Fruit fly (Drosophila melanogaster): ENCODE measurements around the gene ras.
A peak's percentile ranks its signal among the peaks of the same experiment; 100 is the strongest.

Gene ras

dm6 chrX:10731801-10732200 lies 12.5 kb upstream of the ras start (continued):
- TF ChIP-seq Xrp1 (GFP tag; IDR thresholded peaks at IDR 0.05) (peak; percentile 74), CG8765 (GFP tag; IDR thresholded peaks at IDR 0.05) (no peak), CG10267 (tag; optimal IDR thresholded peaks at IDR 0.05) (peak; percentile 71), Sox102F (GFP tag; optimal IDR thresholded peaks at IDR 0.05) (peak; percentile 69), slou (GFP tag; optimal IDR thresholded peaks at IDR 0.05) (no peak), salm (tag; optimal IDR thresholded peaks at IDR 0.05) (peak; percentile 50), CG1603 (tag; optimal IDR thresholded peaks at IDR 0.05) (peak; percentile 22), phol (tag; optimal IDR thresholded peaks at IDR 0.05) (peak; percentile 65), seq (GFP tag; IDR thresholded peaks at IDR 0.05) (peak; percentile 43; the same call in 1 of the 2 replicates), CG9932 (GFP tag; IDR thresholded peaks at IDR 0.05) (peak; percentile 28; the same call in 1 of the 2 replicates), CG7839 (tag; optimal IDR thresholded peaks at IDR 0.05) (peak; percentile 74), ATbp (GFP tag; optimal IDR thresholded peaks at IDR 0.05) (peak; percentile 53), CG17385 (GFP tag; optimal IDR thresholded peaks at IDR 0.05) (peak; percentile 87), Spps (tag; optimal IDR thresholded peaks at IDR 0.05) (peak; percentile 33), CG18619 (GFP tag; optimal IDR thresholded peaks at IDR 0.05) (peak; percentile 59), hb (GFP tag; IDR thresholded peaks at IDR 0.05; ENCODE audit: partially characterized antibody) (no peak), Neu2 (GFP tag; optimal IDR thresholded peaks at IDR 0.05; ENCODE audit: borderline replicate concordance) (no peak), CG15011 (GFP tag; optimal IDR thresholded peaks at IDR 0.05) (peak; percentile 50), BtbVII (GFP tag; optimal IDR thresholded peaks at IDR 0.05) (no peak), CG17359 (tag; optimal IDR thresholded peaks at IDR 0.05) (peak; percentile 67), ERR (GFP tag; optimal IDR thresholded peaks at IDR 0.05) (no peak), CG18011 (GFP tag; optimal IDR thresholded peaks at IDR 0.05) (peak; percentile 6), CG9727 (GFP tag; optimal IDR thresholded peaks at IDR 0.05) (peak; percentile 81), CG33557 (GFP tag; optimal IDR thresholded peaks at IDR 0.05) (peak; percentile 30), CG12299 (tag; optimal IDR thresholded peaks at IDR 0.05) (peak; percentile 25), Kr (GFP tag; optimal IDR thresholded peaks at IDR 0.05) (no peak), Chrac-16 (GFP tag; optimal IDR thresholded peaks at IDR 0.05) (peak; percentile 43), CG31224 (GFP tag; IDR thresholded peaks at IDR 0.05) (no peak), Max (GFP tag; optimal IDR thresholded peaks at IDR 0.05) (peak; percentile 15), psq (GFP tag; optimal IDR thresholded peaks at IDR 0.05) (no peak), wdn (GFP tag; IDR thresholded peaks at IDR 0.05) (no peak), D19B (GFP tag; optimal IDR thresholded peaks at IDR 0.05) (peak; percentile 95), zf30C (GFP tag; optimal IDR thresholded peaks at IDR 0.05) (no peak), CG8944 (GFP tag; optimal IDR thresholded peaks at IDR 0.05) (no peak), slbo (GFP tag; IDR thresholded peaks at IDR 0.05) (peak; percentile 49), CG12104 (GFP tag; optimal IDR thresholded peaks at IDR 0.05) (peak; percentile 6), Ptx1 (GFP tag; IDR thresholded peaks at IDR 0.05) (peak; percentile 75), CG6813 (GFP tag; optimal IDR thresholded peaks at IDR 0.05) (peak; percentile 2), bsh (GFP tag; optimal IDR thresholded peaks at IDR 0.05) (peak in 1 of 2 experiments; percentile 73), CG2120 (GFP tag; optimal IDR thresholded peaks at IDR 0.05) (peak; percentile 74), CoRest (tag; optimal IDR thresholded peaks at IDR 0.05) (peak; percentile 70), cwo (GFP tag; optimal IDR thresholded peaks at IDR 0.05) (peak; percentile 56), Aef1 (GFP tag; IDR thresholded peaks at IDR 0.05) (peak; percentile 48; the same call in 2 of the 3 replicates), row (GFP tag; IDR thresholded peaks at IDR 0.05) (peak; percentile 81), CG10366 (GFP tag; IDR thresholded peaks at IDR 0.05) (no peak), trem (tag; optimal IDR thresholded peaks at IDR 0.05) (peak; percentile 52), CG18262 (tag; optimal IDR thresholded peaks at IDR 0.05) (peak; percentile 81), jing (GFP tag; optimal IDR thresholded peaks at IDR 0.05) (no peak), CG33213 (GFP tag; optimal IDR thresholded peaks at IDR 0.05) (no peak), Dref (GFP tag; IDR thresholded peaks at IDR 0.05) (no peak)

All from whole organism, embryonic.